Worm (Caenorhabditis elegans) whole organism, late embryonic: ENCODE data around the gene qua-1.

Experiments
- ahr-1 ChIP-seq: sonication (generic microtip); optimal IDR thresholded peaks from 2 replicates; lab custom pipeline; 2016; ENCODE audit warnings: missing genetic modification characterization, missing compliant biosample characterization
- ama-1 ChIP-seq: fragments of 150-350 bp; optimal IDR thresholded peaks from 2 replicates; lab custom pipeline; 2014
- ceh-9 ChIP-seq: sonication (generic microtip); optimal IDR thresholded peaks from 2 replicates; lab custom pipeline; 2016; ENCODE audit warnings: mild to moderate bottlenecking, missing genetic modification characterization, inconsistent platforms, missing compliant biosample characterization
- dmd-4 ChIP-seq: sonication (generic microtip); optimal IDR thresholded peaks from 2 replicates; lab custom pipeline; 2016; ENCODE audit warnings: borderline replicate concordance, missing genetic modification characterization, missing compliant biosample characterization
- elt-2 ChIP-seq: sonication (generic microtip); optimal IDR thresholded peaks from 2 replicates; lab custom pipeline; 2016; ENCODE audit warnings: missing genetic modification reagents, missing genetic modification characterization, missing compliant biosample characterization
- ets-4 ChIP-seq: sonication (generic microtip); optimal IDR thresholded peaks from 2 replicates; lab custom pipeline; 2016; ENCODE audit warnings: missing genetic modification characterization, missing compliant biosample characterization
- fkh-10 ChIP-seq: fragments of 150-350 bp; optimal IDR thresholded peaks from 2 replicates; lab custom pipeline; 2014; ENCODE audit warnings: missing biosample characterization, missing genetic modification reagents, missing genetic modification characterization
- npax-4 ChIP-seq: sonication (generic microtip); optimal IDR thresholded peaks from 2 replicates; lab custom pipeline; 2016; ENCODE audit warnings: missing genetic modification characterization, missing compliant biosample characterization
- odd-2 ChIP-seq: sonication (generic microtip); optimal IDR thresholded peaks from 2 replicates; lab custom pipeline; 2017; ENCODE audit warnings: antibody characterized with exemption, mild to moderate bottlenecking, missing genetic modification characterization, missing compliant biosample characterization
- pag-3 ChIP-seq: sonication (generic microtip); optimal IDR thresholded peaks from 2 replicates; lab custom pipeline; 2016; ENCODE audit warnings: missing compliant biosample characterization, missing genetic modification characterization, borderline replicate concordance
- pha-4 ChIP-seq: fragments of 150-350 bp; optimal IDR thresholded peaks from 2 replicates; lab custom pipeline; 2018; ENCODE audit warnings: missing biosample characterization, missing genetic modification reagents, missing genetic modification characterization
- rnt-1 ChIP-seq: sonication (generic microtip); optimal IDR thresholded peaks from 2 replicates; lab custom pipeline; 2016; ENCODE audit warnings: missing genetic modification characterization, missing compliant biosample characterization
- ttx-3 ChIP-seq: sonication (generic microtip); optimal IDR thresholded peaks from 2 replicates; lab custom pipeline; 2016; ENCODE audit warnings: missing genetic modification reagents, missing genetic modification characterization, missing compliant biosample characterization
- unc-86 ChIP-seq: sonication (generic microtip); optimal IDR thresholded peaks from 2 replicates; lab custom pipeline; 2016; ENCODE audit warnings: missing genetic modification characterization, missing compliant biosample characterization

- TF ChIP-seq pag-3 (tag; lab: Kevin White, UChicago) = no peak
- TF ChIP-seq dmd-4 (tag; lab: Kevin White, UChicago) = no peak
- TF ChIP-seq ceh-9 (tag; lab: Kevin White, UChicago) = no peak
- no peak for TF ChIP-seq unc-86 (tag; lab: Kevin White, UChicago)
- TF ChIP-seq elt-2 (tag; lab: Kevin White, UChicago) = no peak
- TF ChIP-seq npax-4 (tag; lab: Kevin White, UChicago) = no peak
- no peak for TF ChIP-seq pha-4 (tag; lab: Kevin White, UChicago)
- TF ChIP-seq ets-4 = no peak
- no peak for TF ChIP-seq ahr-1
- no peak for TF ChIP-seq ama-1 (lab: Kevin White, UChicago)
- TF ChIP-seq ttx-3 (tag; lab: Kevin White, UChicago) = no peak
- no peak for TF ChIP-seq fkh-10 (GFP tag; lab: Kevin White, UChicago)
- no peak for TF ChIP-seq rnt-1 (tag; lab: Kevin White, UChicago)
- TF ChIP-seq odd-2 = no peak
Observed at ce11 chrII:8177095-8177494, 21.5 kb upstream of the qua-1 start, which contains the start of gene acr-14.
